Fruit fly (Drosophila melanogaster) whole organism, embryonic: ENCODE data around the gene Cpr65Au.

Source experiments
- CG4820 ChIP-seq: fragments of 200-800 bp; sonication (Bioruptor generic); optimal IDR thresholded peaks from 3 replicates; lab custom pipeline; 2016; ENCODE audit warnings: missing biosample characterization, missing genetic modification characterization
- CG7987 ChIP-seq: fragments of 200-800 bp; sonication (Bioruptor generic); optimal IDR thresholded peaks from 2 replicates; lab custom pipeline; 2018; ENCODE audit warnings: missing biosample characterization, mild to moderate bottlenecking, missing genetic modification characterization, moderate library complexity
- CG8478 ChIP-seq: fragments of >200 bp; optimal IDR thresholded peaks from 2 replicates; lab custom pipeline; 2018
- D19A ChIP-seq: fragments of 200-800 bp; optimal IDR thresholded peaks from 3 replicates; lab custom pipeline; 2019; ENCODE audit warnings: missing biosample characterization, mild to moderate bottlenecking, missing genetic modification characterization, moderate library complexity
- Dfd ChIP-seq, 2 experiments: fragments of >200 bp; optimal IDR thresholded peaks; 2 replicates each; lab custom pipeline; 2017; ENCODE audit warnings: missing biosample characterization in 2 of 2, missing genetic modification characterization in 2 of 2
- Fer2 ChIP-seq: fragments of 200-800 bp; sonication (Bioruptor generic); optimal IDR thresholded peaks from 2 replicates; lab custom pipeline; 2018; ENCODE audit warnings: missing biosample characterization, mild to moderate bottlenecking, missing genetic modification characterization, moderate library complexity
- Ravus ChIP-seq: fragments of 200-800 bp; sonication (Bioruptor generic); IDR thresholded peaks from 2 replicates; pipeline ENCODE4 v1.3.6; 2022; ENCODE audit warnings: missing biosample characterization, missing genetic modification characterization
- da ChIP-seq: fragments of 200-800 bp; sonication (Bioruptor generic); optimal IDR thresholded peaks from 2 replicates; lab custom pipeline; 2016; ENCODE audit warnings: missing biosample characterization, missing genetic modification characterization
- onecut ChIP-seq: fragments of 200-800 bp; sonication (Bioruptor generic); IDR thresholded peaks from 2 replicates; pipeline ENCODE4 v1.3.6; 2022; ENCODE audit warnings: missing biosample characterization, missing genetic modification characterization

dm6 chr3L:6152531-6152930 is 20.6 kb upstream of the Cpr65Au start, which contains the start of gene Acp65Aa:
- TF ChIP-seq D19A (tag; lab: Kevin White, UChicago) (no peak), Ravus (GFP tag; lab: Robert Waterston, UW) (no peak), CG4820 (GFP tag; lab: Kevin White, UChicago) (no peak), Fer2 (tag; lab: Kevin White, UChicago) (no peak), da (GFP tag; lab: Kevin White, UChicago) (no peak), onecut (no peak), CG7987 (GFP tag; lab: Kevin White, UChicago) (no peak), Dfd (GFP tag; optimal IDR thresholded peaks at IDR 0.05; lab: Kevin White, UChicago) (no peak), CG8478 (lab: Kevin White, UChicago) (no peak)
